Fruit fly (Drosophila melanogaster) whole organism, prepupa: Measurements from ENCODE around the gene rtv.

Experiments
- Blimp-1 ChIP-seq: fragments of 200-800 bp; sonication (Bioruptor generic); optimal IDR thresholded peaks from 3 replicates; lab custom pipeline; 2017; ENCODE audit warnings: missing biosample characterization, missing genetic modification characterization, mild to moderate bottlenecking, moderate library complexity, missing genetic modification reagents
- CG10669 ChIP-seq: fragments of 200-800 bp; sonication (Bioruptor generic); optimal IDR thresholded peaks from 3 replicates; lab custom pipeline; 2018; ENCODE audit warnings: missing biosample characterization, mild to moderate bottlenecking, missing genetic modification characterization, moderate library complexity
- CG11294 ChIP-seq: fragments of 200-800 bp; sonication (Bioruptor generic); IDR thresholded peaks from 2 replicates; pipeline ENCODE4 v1.3.6; 2022; ENCODE audit warnings: missing biosample characterization, missing genetic modification characterization
- CG11762 ChIP-seq: fragments of 200-800 bp; sonication (Bioruptor generic); optimal IDR thresholded peaks from 3 replicates; lab custom pipeline; 2016; ENCODE audit warnings: missing biosample characterization, missing genetic modification characterization; ENCODE audit not compliant: insufficient read depth
- CG11902 ChIP-seq: fragments of 200-800 bp; sonication (Bioruptor generic); optimal IDR thresholded peaks from 3 replicates; lab custom pipeline; 2016; ENCODE audit warnings: missing biosample characterization, missing genetic modification characterization
- CG15336 ChIP-seq: fragments of 200-800 bp; sonication (Bioruptor generic); IDR thresholded peaks from 2 replicates; pipeline ENCODE4 v1.3.6; 2022; ENCODE audit warnings: missing biosample characterization, missing genetic modification characterization
- CG1621 ChIP-seq: fragments of 200-800 bp; sonication (Bioruptor generic); optimal IDR thresholded peaks from 3 replicates; lab custom pipeline; 2018; ENCODE audit warnings: missing biosample characterization, mild to moderate bottlenecking, missing genetic modification characterization
- CG3032 ChIP-seq: fragments of 200-800 bp; optimal IDR thresholded peaks from 2 replicates; lab custom pipeline; 2019; ENCODE audit warnings: missing biosample characterization, mild to moderate bottlenecking, missing genetic modification characterization, moderate library complexity
- CG31627 ChIP-seq: fragments of 200-800 bp; sonication (Bioruptor generic); optimal IDR thresholded peaks from 3 replicates; lab custom pipeline; 2016; ENCODE audit warnings: missing biosample characterization, missing genetic modification characterization
- CG34406 ChIP-seq: fragments of 200-800 bp; sonication (Bioruptor generic); optimal IDR thresholded peaks from 3 replicates; lab custom pipeline; 2016; ENCODE audit warnings: missing biosample characterization, missing genetic modification characterization
- CG3919 ChIP-seq: fragments of 200-800 bp; sonication (Bioruptor generic); optimal IDR thresholded peaks from 3 replicates; lab custom pipeline; 2016; ENCODE audit warnings: missing biosample characterization, missing genetic modification characterization
- CG4318 ChIP-seq: fragments of 200-800 bp; sonication (Bioruptor generic); optimal IDR thresholded peaks from 3 replicates; lab custom pipeline; 2017; ENCODE audit warnings: missing biosample characterization, mild to moderate bottlenecking, missing genetic modification characterization
- CG6163 ChIP-seq: fragments of 200-800 bp; sonication (Bioruptor generic); IDR thresholded peaks from 3 replicates; pipeline ENCODE4 v1.3.6; 2022; ENCODE audit warnings: missing biosample characterization, missing genetic modification characterization
- CG6276 ChIP-seq: fragments of 200-800 bp; sonication (Bioruptor generic); optimal IDR thresholded peaks from 2 replicates; lab custom pipeline; 2017; ENCODE audit warnings: missing biosample characterization, mild to moderate bottlenecking, missing genetic modification characterization
- CG6808 ChIP-seq: fragments of 200-800 bp; sonication (Bioruptor generic); optimal IDR thresholded peaks from 3 replicates; lab custom pipeline; 2017; ENCODE audit warnings: missing biosample characterization, missing genetic modification characterization, mild to moderate bottlenecking, moderate library complexity, missing genetic modification reagents
- CG6854 ChIP-seq: fragments of 200-800 bp; sonication (Bioruptor generic); optimal IDR thresholded peaks from 2 replicates; lab custom pipeline; 2017; ENCODE audit warnings: missing biosample characterization, mild to moderate bottlenecking, missing genetic modification characterization
- CG8119 ChIP-seq: fragments of 200-800 bp; sonication (Bioruptor generic); IDR thresholded peaks from 3 replicates; pipeline ENCODE4 v1.3.6; 2022; ENCODE audit warnings: missing biosample characterization, missing genetic modification characterization
- CG8632 ChIP-seq: fragments of 200-800 bp; sonication (Bioruptor generic); optimal IDR thresholded peaks from 3 replicates; lab custom pipeline; 2016; ENCODE audit warnings: missing biosample characterization, missing genetic modification characterization
- CG9139 ChIP-seq: fragments of 200-800 bp; sonication (Bioruptor generic); optimal IDR thresholded peaks from 3 replicates; lab custom pipeline; 2017; ENCODE audit warnings: missing biosample characterization, mild to moderate bottlenecking, missing genetic modification characterization
- Eip75B ChIP-seq: fragments of 200-800 bp; sonication (Bioruptor generic); optimal IDR thresholded peaks from 3 replicates; lab custom pipeline; 2016; ENCODE audit warnings: missing biosample characterization, missing genetic modification characterization
- Eip78C ChIP-seq: fragments of 200-800 bp; sonication (Bioruptor generic); peaks from one replicate; lab custom pipeline; 2016; ENCODE audit warnings: missing biosample characterization, missing genetic modification characterization
- Eip93F ChIP-seq: fragments of 200-800 bp; sonication (Bioruptor generic); optimal IDR thresholded peaks from 2 replicates; lab custom pipeline; 2016; ENCODE audit warnings: missing biosample characterization, mild to moderate bottlenecking, missing genetic modification characterization
- Ets21C ChIP-seq: fragments of 200-800 bp; sonication (Bioruptor generic); optimal IDR thresholded peaks from 3 replicates; lab custom pipeline; 2016; ENCODE audit warnings: missing biosample characterization, missing genetic modification characterization
- Ets96B ChIP-seq: fragments of 200-800 bp; optimal IDR thresholded peaks from 2 replicates; lab custom pipeline; 2019; ENCODE audit warnings: missing biosample characterization, mild to moderate bottlenecking, missing genetic modification characterization, moderate library complexity
- Gug ChIP-seq: fragments of 200-800 bp; sonication (Bioruptor generic); IDR thresholded peaks from 2 replicates; pipeline ENCODE4 v1.3.6; 2022; ENCODE audit warnings: missing biosample characterization, missing genetic modification characterization
- Hr39 ChIP-seq: fragments of 200-800 bp; sonication (Bioruptor generic); optimal IDR thresholded peaks from 2 replicates; lab custom pipeline; 2016; ENCODE audit warnings: missing biosample characterization, missing genetic modification characterization
- OdsH ChIP-seq: fragments of 200-800 bp; sonication (Bioruptor generic); optimal IDR thresholded peaks from 3 replicates; lab custom pipeline; 2016; ENCODE audit warnings: missing biosample characterization, missing genetic modification characterization
- Smox ChIP-seq: fragments of 200-800 bp; sonication (Bioruptor generic); optimal IDR thresholded peaks from 3 replicates; lab custom pipeline; 2016; ENCODE audit warnings: missing biosample characterization, missing genetic modification characterization
- Sox14 ChIP-seq: fragments of 200-800 bp; sonication (Bioruptor generic); optimal IDR thresholded peaks from 3 replicates; lab custom pipeline; 2016; ENCODE audit warnings: missing biosample characterization, missing genetic modification characterization
- Sox15 ChIP-seq: fragments of 200-800 bp; sonication (Bioruptor generic); optimal IDR thresholded peaks from 3 replicates; lab custom pipeline; 2016; ENCODE audit warnings: missing biosample characterization, missing genetic modification characterization
- achi ChIP-seq: fragments of 200-800 bp; sonication (Bioruptor generic); optimal IDR thresholded peaks from 3 replicates; lab custom pipeline; 2016; ENCODE audit warnings: missing biosample characterization, missing genetic modification characterization
- acj6 ChIP-seq: fragments of 200-800 bp; sonication (Bioruptor generic); optimal IDR thresholded peaks from 3 replicates; lab custom pipeline; 2016; ENCODE audit warnings: missing biosample characterization, missing genetic modification characterization
- dac ChIP-seq: fragments of 200-800 bp; sonication (Bioruptor generic); optimal IDR thresholded peaks from 2 replicates; lab custom pipeline; 2017; ENCODE audit warnings: missing biosample characterization, mild to moderate bottlenecking, missing genetic modification characterization
- dsx ChIP-seq: fragments of 200-800 bp; optimal IDR thresholded peaks from 3 replicates; lab custom pipeline; 2019; ENCODE audit warnings: missing biosample characterization, mild to moderate bottlenecking, missing genetic modification characterization, moderate library complexity; ENCODE audit not compliant: poor library complexity, severe bottlenecking
- eg ChIP-seq: fragments of 200-800 bp; sonication (Bioruptor generic); IDR thresholded peaks from 3 replicates; pipeline ENCODE4 v1.3.6; 2022; ENCODE audit warnings: missing biosample characterization, missing genetic modification characterization
- esn ChIP-seq: fragments of 200-800 bp; sonication (Bioruptor generic); optimal IDR thresholded peaks from 2 replicates; lab custom pipeline; 2016; ENCODE audit warnings: missing biosample characterization, mild to moderate bottlenecking, missing genetic modification characterization, moderate library complexity
- fkh ChIP-seq: fragments of 200-800 bp; sonication (Bioruptor generic); optimal IDR thresholded peaks from 3 replicates; lab custom pipeline; 2017; ENCODE audit warnings: missing biosample characterization, mild to moderate bottlenecking, missing genetic modification characterization, moderate library complexity
- lz ChIP-seq: fragments of 200-800 bp; sonication (Bioruptor generic); optimal IDR thresholded peaks from 3 replicates; lab custom pipeline; 2016; ENCODE audit warnings: missing biosample characterization, missing genetic modification characterization
- net ChIP-seq: fragments of 200-800 bp; sonication (Bioruptor generic); optimal IDR thresholded peaks from 3 replicates; lab custom pipeline; 2016; ENCODE audit warnings: missing biosample characterization, missing genetic modification characterization
- pdm3 ChIP-seq: fragments of 200-800 bp; sonication (Bioruptor generic); optimal IDR thresholded peaks from 3 replicates; lab custom pipeline; 2016; ENCODE audit warnings: missing biosample characterization, missing genetic modification characterization
- salr ChIP-seq, 2 experiments: fragments of 200-800 bp; sonication (Bioruptor generic); optimal IDR thresholded peaks; 3 replicates each; lab custom pipeline; 2016 to 2018; ENCODE audit warnings: missing biosample characterization in 2 of 2, missing genetic modification characterization in 2 of 2, mild to moderate bottlenecking in 1 of 2
- spab ChIP-seq: fragments of 200-800 bp; sonication (Bioruptor generic); optimal IDR thresholded peaks from 2 replicates; lab custom pipeline; 2017; ENCODE audit warnings: missing biosample characterization, mild to moderate bottlenecking, missing genetic modification characterization, missing genetic modification reagents
- ss ChIP-seq, 2 experiments: fragments of 200-800 bp; sonication (Bioruptor generic); optimal IDR thresholded peaks; 2 replicates in 1 of 2; 3 replicates in 1 of 2; lab custom pipeline; 2017 to 2018; ENCODE audit warnings: mild to moderate bottlenecking in 2 of 2, missing biosample characterization in 2 of 2, missing genetic modification characterization in 2 of 2, moderate library complexity in 1 of 2
- svp ChIP-seq: fragments of 200-800 bp; sonication (Bioruptor generic); peaks from one replicate; lab custom pipeline; 2016; ENCODE audit warnings: missing biosample characterization, missing genetic modification characterization
- topi ChIP-seq: fragments of 200-800 bp; sonication (Bioruptor generic); optimal IDR thresholded peaks from 3 replicates; lab custom pipeline; 2016; ENCODE audit warnings: missing biosample characterization, missing genetic modification characterization

The rtv gene

DNA sequence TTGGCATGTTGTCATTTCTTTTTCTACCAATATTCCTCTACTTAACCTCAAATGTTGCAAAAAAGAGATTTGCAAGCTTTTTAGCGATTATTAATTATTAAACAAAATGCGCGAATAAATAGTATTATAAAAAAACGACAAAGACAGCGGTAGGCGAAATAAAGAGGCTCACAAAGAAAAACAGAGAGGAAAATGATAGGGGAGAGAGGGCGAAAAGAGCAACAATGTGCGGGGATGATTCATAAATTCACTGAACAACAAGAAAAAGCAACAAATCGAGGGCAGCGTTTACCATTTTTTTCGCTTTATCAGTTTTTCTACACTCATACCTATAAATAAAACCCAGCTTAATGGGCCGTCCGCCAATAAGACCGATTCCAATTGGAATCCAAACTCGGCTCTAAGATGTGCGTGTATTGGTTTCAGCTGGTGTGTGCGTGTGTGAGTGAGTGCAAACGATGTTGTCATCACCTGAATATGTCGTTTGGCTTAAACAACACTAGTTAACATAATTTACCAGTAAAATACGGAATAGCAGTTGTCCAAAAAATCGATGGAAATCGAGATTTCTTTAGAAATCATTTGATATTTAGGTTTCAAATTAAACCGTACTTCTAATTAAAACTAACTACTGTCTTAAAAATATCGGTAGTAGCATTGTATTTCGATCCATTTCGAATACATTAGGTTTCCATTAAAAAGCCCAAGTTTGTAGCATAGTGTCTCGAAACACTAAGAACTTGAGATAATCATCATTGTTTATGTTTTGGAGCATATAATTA is 2.2 kb upstream of the rtv start (continued):
- TF ChIP-seq spab (GFP tag; lab: Kevin White, UChicago): no peak
- 0 out of 2 replicates have a peak, but pooled peaks have one; percentile 31 for TF ChIP-seq CG15336 (GFP tag; lab: Robert Waterston, UW)
- TF ChIP-seq CG6276: no peak
- no peak for TF ChIP-seq ss (GFP tag; optimal IDR thresholded peaks at IDR 0.05; lab: Kevin White, UChicago)
- no peak for TF ChIP-seq CG34406 (GFP tag; lab: Kevin White, UChicago)
- TF ChIP-seq Eip78C: peak; percentile 78
- peak; percentile 1 for TF ChIP-seq CG9139 (GFP tag; lab: Kevin White, UChicago)
- TF ChIP-seq Gug (GFP tag; lab: Robert Waterston, UW): 0 out of 2 replicates have a peak, but pooled peaks have one; percentile 12
- TF ChIP-seq CG10669 (GFP tag; lab: Kevin White, UChicago): no peak
- TF ChIP-seq Sox14 (GFP tag; lab: Kevin White, UChicago): no peak
- no peak for TF ChIP-seq Sox15

dm6 chrX:11154511-11155197 is 864 bp upstream of the rtv start:
- TF ChIP-seq CG3919 (GFP tag; lab: Kevin White, UChicago) (no peak), CG34406 (GFP tag; lab: Kevin White, UChicago) (peak; percentile 24), achi (GFP tag; lab: Kevin White, UChicago) (no peak), pdm3 (GFP tag; lab: Kevin White, UChicago) (no peak), net (GFP tag; lab: Kevin White, UChicago) (peak; percentile 22), acj6 (GFP tag; lab: Kevin White, UChicago) (no peak), Sox14 (GFP tag; lab: Kevin White, UChicago) (peak; percentile 17), CG6854 (GFP tag; lab: Kevin White, UChicago) (no peak), CG31627 (GFP tag; lab: Kevin White, UChicago) (no peak), svp (GFP tag; lab: Kevin White, UChicago) (no peak), CG4318 (GFP tag; lab: Kevin White, UChicago) (no peak), CG6808 (GFP tag; lab: Kevin White, UChicago) (peak; percentile 8), lz (GFP tag; lab: Kevin White, UChicago) (no peak), CG8119 (GFP tag; lab: Robert Waterston, UW) (no peak), esn (peak; percentile 9), dsx (GFP tag; lab: Kevin White, UChicago) (peak; percentile 38), Ets21C (GFP tag; lab: Kevin White, UChicago) (no peak), Eip78C (peak; percentile 75), OdsH (GFP tag; lab: Kevin White, UChicago) (no peak), CG1621 (tag; lab: Kevin White, UChicago) (no peak), Gug (GFP tag; lab: Robert Waterston, UW) (no peak), CG6276 (no peak), CG15336 (GFP tag; lab: Robert Waterston, UW) (no peak; the same call in 1 of the 2 replicates), fkh (GFP tag; lab: Kevin White, UChicago) (peak; percentile 63), dac (GFP tag; lab: Kevin White, UChicago) (no peak), Ets96B (tag; lab: Kevin White, UChicago) (no peak), spab (GFP tag; lab: Kevin White, UChicago) (no peak), CG11902 (GFP tag; lab: Kevin White, UChicago) (no peak), CG9139 (GFP tag; lab: Kevin White, UChicago) (peak; percentile 25), salr (GFP tag; optimal IDR thresholded peaks at IDR 0.05; lab: Kevin White, UChicago) (no peak), topi (GFP tag; lab: Kevin White, UChicago) (no peak), CG10669 (GFP tag; lab: Kevin White, UChicago) (peak; percentile 29), CG8632 (GFP tag; lab: Kevin White, UChicago) (no peak), CG11294 (no peak), Smox (no peak), Eip93F (GFP tag; lab: Kevin White, UChicago) (no peak), CG11762 (GFP tag; lab: Kevin White, UChicago) (no peak), Hr39 (GFP tag; lab: Kevin White, UChicago) (no peak), eg (GFP tag; lab: Robert Waterston, UW) (peak; percentile 14; the same call in 1 of the 3 replicates), CG3032 (tag; lab: Kevin White, UChicago) (no peak), Blimp-1 (no peak), ss (GFP tag; optimal IDR thresholded peaks at IDR 0.05; lab: Kevin White, UChicago) (peak; percentile 40), Eip75B (GFP tag; lab: Kevin White, UChicago) (no peak), CG6163 (GFP tag; lab: Robert Waterston, UW) (peak; percentile 71)
